Worm (Caenorhabditis elegans) whole organism, young adult: ENCODE measurements around the gene ZK105.13.

Experiments
- B0019.2 ChIP-seq: fragments of 200-800 bp; sonication (Bioruptor generic); conservative IDR thresholded peaks from 2 replicates; pipeline ENCODE4 v1.3.6; 2022; ENCODE audit warnings: missing genetic modification reagents, missing genetic modification characterization, missing compliant biosample characterization
- F52B5.7 ChIP-seq: sonication (generic microtip); optimal IDR thresholded peaks from 2 replicates; lab custom pipeline; 2016; ENCODE audit warnings: mild to moderate bottlenecking, missing genetic modification characterization, missing compliant biosample characterization
- F55B11.4 ChIP-seq: sonication (generic microtip); optimal IDR thresholded peaks from 2 replicates; lab custom pipeline; 2016; ENCODE audit warnings: missing compliant biosample characterization, missing genetic modification characterization, borderline replicate concordance; ENCODE audit not compliant: insufficient read depth
- T07F8.4 ChIP-seq: sonication (generic microtip); optimal IDR thresholded peaks from 2 replicates; lab custom pipeline; 2016; ENCODE audit warnings: mild to moderate bottlenecking, missing genetic modification characterization, moderate library complexity, missing compliant biosample characterization
- Y79H2A.3 ChIP-seq: fragments of 200-800 bp; sonication (Bioruptor generic); conservative IDR thresholded peaks from 2 replicates; pipeline ENCODE4 v1.3.6; 2022; ENCODE audit warnings: missing genetic modification reagents, missing genetic modification characterization, missing compliant biosample characterization
- ZK185.1 ChIP-seq: sonication (generic microtip); optimal IDR thresholded peaks from 2 replicates; lab custom pipeline; 2016; ENCODE audit warnings: mild to moderate bottlenecking, missing genetic modification characterization, missing compliant biosample characterization; ENCODE audit not compliant: poor library complexity, severe bottlenecking
- ama-1 ChIP-seq, 3 experiments: fragments of 150-350 bp in 1 of 3; sonication (generic microtip) in 2 of 3; optimal IDR thresholded peaks; 2 replicates each; lab custom pipeline; 2014 to 2018; ENCODE audit warnings: missing biosample characterization in 2 of 3, missing genetic modification characterization in 2 of 3, missing genetic modification reagents in 2 of 3
- aptf-2 ChIP-seq: fragments of 200-800 bp; sonication (Bioruptor generic); conservative IDR thresholded peaks from 2 replicates; pipeline ENCODE4 v1.3.6; 2022; ENCODE audit warnings: missing genetic modification reagents, missing genetic modification characterization, missing compliant biosample characterization
- aptf-3 ChIP-seq: fragments of 200-800 bp; sonication (Bioruptor generic); IDR thresholded peaks from 2 replicates; pipeline ENCODE4 v1.3.6; 2022; ENCODE audit warnings: missing genetic modification characterization, missing compliant biosample characterization
- atf-7 ChIP-seq: sonication (generic microtip); optimal IDR thresholded peaks from 2 replicates; lab custom pipeline; 2017; ENCODE audit warnings: mild to moderate bottlenecking, missing genetic modification characterization, missing compliant biosample characterization
- attf-5 ChIP-seq: fragments of 200-800 bp; sonication (Bioruptor generic); optimal IDR thresholded peaks from 2 replicates; lab custom pipeline; 2018; ENCODE audit warnings: mild to moderate bottlenecking, missing genetic modification characterization, missing compliant biosample characterization
- bed-1 ChIP-seq: fragments of 200-800 bp; sonication (Bioruptor generic); IDR thresholded peaks from 2 replicates; pipeline ENCODE4 v1.3.6; 2022; ENCODE audit warnings: missing genetic modification reagents, missing genetic modification characterization, missing compliant biosample characterization
- ceh-100 ChIP-seq: fragments of 200-800 bp; sonication (Bioruptor generic); IDR thresholded peaks from 2 replicates; pipeline ENCODE4 v1.3.6; 2022; ENCODE audit warnings: missing genetic modification reagents, missing genetic modification characterization, missing compliant biosample characterization
- ceh-27 ChIP-seq: fragments of 200-800 bp; sonication (Bioruptor generic); optimal IDR thresholded peaks from 2 replicates; lab custom pipeline; 2018; ENCODE audit warnings: mild to moderate bottlenecking, missing genetic modification characterization, moderate library complexity, missing compliant biosample characterization
- ceh-91 ChIP-seq: fragments of 200-800 bp; sonication (Bioruptor generic); IDR thresholded peaks from 2 replicates; pipeline ENCODE4 v1.3.6; 2022; ENCODE audit warnings: missing genetic modification reagents, missing genetic modification characterization, missing compliant biosample characterization
- chd-7 ChIP-seq: sonication (generic microtip); optimal IDR thresholded peaks from 2 replicates; lab custom pipeline; 2016; ENCODE audit warnings: mild to moderate bottlenecking, missing genetic modification characterization, moderate library complexity, missing compliant biosample characterization
- die-1 ChIP-seq: sonication (generic microtip); optimal IDR thresholded peaks from 2 replicates; lab custom pipeline; 2016; ENCODE audit warnings: missing genotype, mild to moderate bottlenecking, missing genetic modification characterization, missing compliant biosample characterization
- dpl-1 ChIP-seq: fragments of 150-350 bp; optimal IDR thresholded peaks from 2 replicates; lab custom pipeline; 2014; ENCODE audit warnings: missing biosample characterization, missing genetic modification reagents, missing genetic modification characterization
- egl-18 ChIP-seq: fragments of 200-800 bp; sonication (Bioruptor generic); IDR thresholded peaks from 2 replicates; pipeline ENCODE4 v1.3.6; 2022; ENCODE audit warnings: missing genetic modification reagents, missing genetic modification characterization, missing compliant biosample characterization
- egrh-3 ChIP-seq: fragments of 200-800 bp; sonication (Bioruptor generic); IDR thresholded peaks from 2 replicates; pipeline ENCODE4 v1.3.6; 2022; ENCODE audit warnings: missing genetic modification reagents, missing genetic modification characterization, missing compliant biosample characterization
- ets-4 ChIP-seq: fragments of 200-800 bp; sonication (Bioruptor generic); optimal IDR thresholded peaks from 2 replicates; lab custom pipeline; 2018; ENCODE audit warnings: mild to moderate bottlenecking, missing genetic modification characterization, missing compliant biosample characterization
- gei-17 ChIP-seq: fragments of 200-800 bp; sonication (Bioruptor generic); optimal IDR thresholded peaks from 2 replicates; lab custom pipeline; 2018; ENCODE audit warnings: mild to moderate bottlenecking, missing genetic modification characterization, missing compliant biosample characterization
- hrde-1 ChIP-seq: sonication (generic microtip); optimal IDR thresholded peaks from 2 replicates; lab custom pipeline; 2016; ENCODE audit warnings: missing genetic modification characterization, mild to moderate bottlenecking, missing compliant biosample characterization, moderate library complexity, missing genotype, missing genetic modification reagents, borderline replicate concordance
- hsf-1 ChIP-seq: fragments of 200-800 bp; sonication (Bioruptor generic); IDR thresholded peaks from 2 replicates; pipeline ENCODE4 v1.3.6; 2022; ENCODE audit warnings: missing genetic modification reagents, missing genetic modification characterization, missing compliant biosample characterization
- lag-1 ChIP-seq: fragments of 200-800 bp; sonication (Bioruptor generic); IDR thresholded peaks from 2 replicates; pipeline ENCODE4 v1.3.6; 2022; ENCODE audit warnings: missing genetic modification reagents, missing genetic modification characterization, missing compliant biosample characterization
- let-607 ChIP-seq, 2 experiments: fragments of 200-800 bp in 1 of 2; sonication (Bioruptor generic) in 1 of 2; sonication (generic microtip) in 1 of 2; optimal IDR thresholded peaks; 2 replicates each; lab custom pipeline; 2016 to 2018; ENCODE audit warnings: mild to moderate bottlenecking in 2 of 2, missing compliant biosample characterization in 2 of 2, missing genetic modification characterization in 2 of 2, moderate library complexity in 2 of 2, missing genotype in 1 of 2
- lin-26 ChIP-seq: fragments of 200-800 bp; sonication (Bioruptor generic); IDR thresholded peaks from 2 replicates; pipeline ENCODE4 v1.3.6; 2022; ENCODE audit warnings: missing genetic modification reagents, missing genetic modification characterization, missing compliant biosample characterization
- lin-40 ChIP-seq: sonication (generic microtip); optimal IDR thresholded peaks from 2 replicates; lab custom pipeline; 2016; ENCODE audit warnings: missing genetic modification characterization, mild to moderate bottlenecking, missing compliant biosample characterization, missing genotype, missing genetic modification reagents
- lin-54 ChIP-seq: fragments of 200-800 bp; sonication (Bioruptor generic); optimal IDR thresholded peaks from 2 replicates; lab custom pipeline; 2018; ENCODE audit warnings: mild to moderate bottlenecking, missing genetic modification characterization, missing compliant biosample characterization
- lir-1 ChIP-seq: fragments of 200-800 bp; sonication (Bioruptor generic); conservative IDR thresholded peaks from 2 replicates; pipeline ENCODE4 v1.3.6; 2022; ENCODE audit warnings: missing genetic modification reagents, missing genetic modification characterization, missing compliant biosample characterization
- madf-10 ChIP-seq: sonication (generic microtip); optimal IDR thresholded peaks from 2 replicates; lab custom pipeline; 2016; ENCODE audit warnings: mild to moderate bottlenecking, missing genetic modification characterization, missing compliant biosample characterization
- mes-4 ChIP-seq: sonication (generic microtip); optimal IDR thresholded peaks from 2 replicates; lab custom pipeline; 2016; ENCODE audit warnings: missing genotype, missing genetic modification characterization, missing compliant biosample characterization
- mxl-1 ChIP-seq: sonication (generic microtip); optimal IDR thresholded peaks from 2 replicates; lab custom pipeline; 2016; ENCODE audit warnings: missing genetic modification characterization, missing compliant biosample characterization
- nfyb-1 ChIP-seq: fragments of 200-800 bp; sonication (Bioruptor generic); IDR thresholded peaks from 2 replicates; pipeline ENCODE4 v1.3.6; 2022; ENCODE audit warnings: missing genetic modification reagents, missing genetic modification characterization, missing compliant biosample characterization
- nhr-27 ChIP-seq: fragments of 200-800 bp; sonication (Bioruptor generic); optimal IDR thresholded peaks from 2 replicates; lab custom pipeline; 2018; ENCODE audit warnings: mild to moderate bottlenecking, missing genetic modification characterization, moderate library complexity, missing compliant biosample characterization
- pbrm-1 ChIP-seq: fragments of 200-800 bp; sonication (Bioruptor generic); IDR thresholded peaks from 2 replicates; pipeline ENCODE4 v1.3.6; 2022; ENCODE audit warnings: missing genetic modification reagents, missing genetic modification characterization, missing compliant biosample characterization
- rcor-1 ChIP-seq: fragments of 200-800 bp; sonication (Bioruptor generic); IDR thresholded peaks from 2 replicates; pipeline ENCODE4 v1.3.6; 2022; ENCODE audit warnings: missing genetic modification reagents, missing genetic modification characterization, missing compliant biosample characterization
- sdz-38 ChIP-seq: sonication (generic microtip); optimal IDR thresholded peaks from 2 replicates; lab custom pipeline; 2016; ENCODE audit warnings: missing genotype, missing genetic modification characterization, missing compliant biosample characterization
- snpc-1.3 ChIP-seq: sonication (generic microtip); optimal IDR thresholded peaks from 2 replicates; lab custom pipeline; 2017; ENCODE audit warnings: missing genetic modification characterization, mild to moderate bottlenecking, missing compliant biosample characterization, antibody characterized with exemption, moderate library complexity, missing genotype, missing genetic modification reagents; ENCODE audit not compliant: insufficient read depth
- snpc-4 ChIP-seq, 5 experiments: fragments of 150-350 bp in 1 of 5; sonication (generic microtip) in 4 of 5; optimal IDR thresholded peaks; 2 replicates each; lab custom pipeline; 2014 to 2018; ENCODE audit warnings: missing genetic modification characterization in 5 of 5, missing biosample characterization in 3 of 5, antibody characterized with exemption in 2 of 5, mild to moderate bottlenecking in 2 of 5, missing compliant biosample characterization in 2 of 5, missing genotype in 2 of 5, moderate library complexity in 2 of 5, missing genetic modification reagents in 1 of 5
- tlf-1 ChIP-seq: fragments of 200-800 bp; sonication (Bioruptor generic); optimal IDR thresholded peaks from 2 replicates; lab custom pipeline; 2018; ENCODE audit warnings: mild to moderate bottlenecking, missing genetic modification characterization, missing compliant biosample characterization
- xnd-1 ChIP-seq: sonication (generic microtip); optimal IDR thresholded peaks from 2 replicates; lab custom pipeline; 2016; ENCODE audit warnings: missing genotype, missing genetic modification reagents, missing genetic modification characterization, missing compliant biosample characterization
- zim-3 ChIP-seq: sonication (generic microtip); optimal IDR thresholded peaks from 2 replicates; lab custom pipeline; 2017; ENCODE audit warnings: mild to moderate bottlenecking, missing genetic modification characterization, moderate library complexity, missing compliant biosample characterization
- ztf-18 ChIP-seq: sonication (generic microtip); optimal IDR thresholded peaks from 2 replicates; lab custom pipeline; 2016; ENCODE audit warnings: missing genotype, mild to moderate bottlenecking, missing genetic modification characterization, missing compliant biosample characterization
- ztf-22 ChIP-seq: fragments of 200-800 bp; sonication (Bioruptor generic); optimal IDR thresholded peaks from 2 replicates; lab custom pipeline; 2018; ENCODE audit warnings: mild to moderate bottlenecking, missing genetic modification characterization, moderate library complexity, missing compliant biosample characterization
- ztf-25 ChIP-seq: fragments of 200-800 bp; sonication (Bioruptor generic); IDR thresholded peaks from 2 replicates; pipeline ENCODE4 v1.3.6; 2022; ENCODE audit warnings: missing genetic modification reagents, missing genetic modification characterization, missing compliant biosample characterization
- ztf-28 ChIP-seq: fragments of 200-800 bp; sonication (Bioruptor generic); IDR thresholded peaks from 2 replicates; pipeline ENCODE4 v1.3.6; 2022; ENCODE audit warnings: missing genetic modification reagents, missing genetic modification characterization, missing compliant biosample characterization

The ZK105.13 gene

DNA sequence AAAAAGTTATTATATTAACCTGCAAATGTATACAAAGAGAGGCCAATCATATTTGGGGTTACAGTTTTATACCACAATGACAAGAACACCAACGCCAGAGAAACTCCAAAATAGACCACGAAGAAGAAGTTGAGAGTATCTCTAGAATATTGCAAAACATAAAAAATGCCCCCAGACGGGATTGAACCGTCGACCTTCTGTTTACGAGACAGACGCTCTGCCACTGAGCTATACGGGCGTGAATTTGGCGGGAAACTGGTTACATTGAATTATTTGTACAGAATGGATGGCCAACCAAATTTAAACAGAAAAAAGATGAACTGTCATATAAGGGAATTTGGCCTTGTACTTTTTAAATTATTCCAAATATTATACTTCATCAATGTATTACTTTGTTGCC is 17.5 kb upstream of the ZK105.13 start (continued):
- no peak for TF ChIP-seq dpl-1 (GFP tag; lab: Kevin White, UChicago)
- TF ChIP-seq mxl-1 (tag; lab: Kevin White, UChicago): no peak
- TF ChIP-seq nfyb-1 (GFP tag; lab: Robert Waterston, UW): peak; percentile 53; the same call in 1 of the 2 replicates
- no peak for TF ChIP-seq lag-1
- TF ChIP-seq ztf-18 (tag; lab: Kevin White, UChicago): no peak
- TF ChIP-seq bed-1: no peak
- peak; percentile 0 for TF ChIP-seq madf-10 (tag; lab: Kevin White, UChicago)
- no peak for TF ChIP-seq B0019.2
- no peak for TF ChIP-seq egl-18 (GFP tag; lab: Robert Waterston, UW)
- TF ChIP-seq ztf-25 (GFP tag; lab: Robert Waterston, UW): no peak
- TF ChIP-seq snpc-1.3 (tag; lab: Kevin White, UChicago): no peak
- TF ChIP-seq ztf-22 (GFP tag; lab: Kevin White, UChicago): no peak
- no peak for TF ChIP-seq lir-1 (GFP tag; lab: Robert Waterston, UW)
- TF ChIP-seq ceh-100: no peak
- no peak for TF ChIP-seq aptf-2 (GFP tag; lab: Robert Waterston, UW)
- no peak for TF ChIP-seq T07F8.4 (tag; lab: Kevin White, UChicago)
- no peak for TF ChIP-seq gei-17 (GFP tag; lab: Kevin White, UChicago)
- TF ChIP-seq ZK185.1 (tag; lab: Kevin White, UChicago): no peak
- TF ChIP-seq snpc-4 (GFP tag; optimal IDR thresholded peaks at IDR 0.05; lab: Kevin White, UChicago): peak; percentile 27
- TF ChIP-seq snpc-4 (tag; optimal IDR thresholded peaks at IDR 0.05; lab: Kevin White, UChicago): peak in 1 of 4 experiments; percentile 52
- TF ChIP-seq lin-26 (GFP tag; lab: Robert Waterston, UW): peak; percentile 52; the same call in 1 of the 2 replicates
- no peak for TF ChIP-seq hrde-1 (tag; lab: Kevin White, UChicago)
- TF ChIP-seq ceh-27 (GFP tag; lab: Kevin White, UChicago): peak; percentile 22
- TF ChIP-seq nhr-27: no peak
- TF ChIP-seq xnd-1 (tag; lab: Kevin White, UChicago): no peak
- TF ChIP-seq lin-54: peak; percentile 29
- peak; percentile 32 for TF ChIP-seq chd-7 (tag; lab: Kevin White, UChicago)
- TF ChIP-seq tlf-1 (GFP tag; lab: Kevin White, UChicago): no peak
- peak; percentile 57; the same call in 1 of the 2 replicates for TF ChIP-seq hsf-1 (GFP tag; lab: Robert Waterston, UW)
- no peak for TF ChIP-seq egrh-3 (GFP tag; lab: Robert Waterston, UW)
- TF ChIP-seq ceh-91 (GFP tag; lab: Robert Waterston, UW): no peak
- TF ChIP-seq ztf-28: 0 out of 2 replicates have a peak, but pooled peaks have one; percentile 24
- TF ChIP-seq ets-4 (GFP tag; lab: Kevin White, UChicago): no peak
- no peak for TF ChIP-seq F52B5.7 (tag; lab: Kevin White, UChicago)
- no peak for TF ChIP-seq Y79H2A.3
- 0 out of 2 replicates have a peak, but pooled peaks have one; percentile 30 for TF ChIP-seq rcor-1 (GFP tag; lab: Robert Waterston, UW)
- TF ChIP-seq die-1: no peak
- TF ChIP-seq attf-5 (GFP tag; lab: Kevin White, UChicago): no peak
- no peak for TF ChIP-seq aptf-3 (GFP tag; lab: Robert Waterston, UW)
- TF ChIP-seq pbrm-1 (GFP tag; lab: Robert Waterston, UW): no peak
- TF ChIP-seq let-607 (tag; optimal IDR thresholded peaks at IDR 0.05; lab: Kevin White, UChicago): no peak
- no peak for TF ChIP-seq F55B11.4
- TF ChIP-seq zim-3 (tag; lab: Kevin White, UChicago): no peak
- no peak for TF ChIP-seq lin-40 (tag; lab: Kevin White, UChicago)
- no peak for TF ChIP-seq sdz-38 (tag; lab: Kevin White, UChicago)
- no peak for TF ChIP-seq mes-4
- no peak for TF ChIP-seq ama-1 (optimal IDR thresholded peaks at IDR 0.05; lab: Kevin White, UChicago)
- TF ChIP-seq ama-1 (GFP tag; optimal IDR thresholded peaks at IDR 0.05; lab: Kevin White, UChicago): peak in 1 of 2 experiments; percentile 50
- no peak for TF ChIP-seq atf-7 (tag; lab: Kevin White, UChicago)
